Worm (Caenorhabditis elegans): ENCODE measurements around the gene gcy-21.
"Not testable (repeated sequence)": the region's sequence is repeated elsewhere in the genome, so short reads cannot be mapped to it uniquely, and the experiment has no call there.

The gcy-21 gene

ce11 chrII:2631169-2631568 is 28.3 kb upstream of the gcy-21 start, which contains the start of gene D2062.1:
Gene D2062.1, plus strand, starts transcription at chrII:2631469.
- TF ChIP-seq zip-8 (tag; optimal IDR thresholded peaks at IDR 0.05) = no peak
- TF ChIP-seq sem-2 (GFP tag; optimal IDR thresholded peaks at IDR 0.05) = no peak
- no peak for TF ChIP-seq flh-1 (GFP tag; optimal IDR thresholded peaks at IDR 0.05)
- TF ChIP-seq ztf-11 (tag; optimal IDR thresholded peaks at IDR 0.05) = no peak
- TF ChIP-seq pha-4 (tag; optimal IDR thresholded peaks at IDR 0.05) = no peak
- no peak for TF ChIP-seq nhr-76 (tag; optimal IDR thresholded peaks at IDR 0.05)
- no peak for TF ChIP-seq ceh-43 (GFP tag; optimal IDR thresholded peaks at IDR 0.05)
- no peak for TF ChIP-seq bed-3 (GFP tag; optimal IDR thresholded peaks at IDR 0.05)

ce11 chrII:2637359-2637758 is 22.1 kb upstream of the gcy-21 start, which contains the start of gene F22E5.21:
Gene F22E5.21, minus strand, starts transcription at chrII:2637459.
- TF ChIP-seq sem-2 (GFP tag; optimal IDR thresholded peaks at IDR 0.05) (no peak), M03D4.4 (tag; optimal IDR thresholded peaks at IDR 0.05) (no peak), snpc-4 (tag; optimal IDR thresholded peaks at IDR 0.05) (no peak), unc-62 (GFP tag; optimal IDR thresholded peaks at IDR 0.05) (no peak), bed-3 (GFP tag; optimal IDR thresholded peaks at IDR 0.05) (no peak), ztf-11 (tag; optimal IDR thresholded peaks at IDR 0.05) (no peak)

ce11 chrII:2638062-2638461 is 21.4 kb upstream of the gcy-21 start, which contains the start of gene F22E5.9:
Gene F22E5.9, plus strand, starts transcription at chrII:2638388.
- TF ChIP-seq drap-1 (GFP tag; optimal IDR thresholded peaks at IDR 0.05) = no peak
- TF ChIP-seq nhr-76 (tag; optimal IDR thresholded peaks at IDR 0.05) = no peak
- no peak for TF ChIP-seq nhr-237 (tag; optimal IDR thresholded peaks at IDR 0.05)
- TF ChIP-seq blmp-1 (tag; optimal IDR thresholded peaks at IDR 0.05) = no peak
- TF ChIP-seq nhr-2 (tag; optimal IDR thresholded peaks at IDR 0.05) = no peak
- TF ChIP-seq ces-1 (GFP tag; optimal IDR thresholded peaks at IDR 0.05) = no peak
- TF ChIP-seq flh-1 (GFP tag; optimal IDR thresholded peaks at IDR 0.05) = no peak
- TF ChIP-seq zip-8 (tag; optimal IDR thresholded peaks at IDR 0.05) = no peak
- TF ChIP-seq nhr-12 (tag; optimal IDR thresholded peaks at IDR 0.05) = no peak
- TF ChIP-seq lin-32 (GFP tag; optimal IDR thresholded peaks at IDR 0.05) = no peak
- no peak for TF ChIP-seq bed-3 (GFP tag; optimal IDR thresholded peaks at IDR 0.05)
- TF ChIP-seq mls-2 (tag; optimal IDR thresholded peaks at IDR 0.05) = no peak
- TF ChIP-seq unc-62 (GFP tag; optimal IDR thresholded peaks at IDR 0.05) = no peak
- TF ChIP-seq lsy-2 (tag; optimal IDR thresholded peaks at IDR 0.05) = no peak
- no peak for TF ChIP-seq M03D4.4 (tag; optimal IDR thresholded peaks at IDR 0.05)

- TF ChIP-seq nhr-76, lin-13, ceh-39 (tag; optimal IDR thresholded peaks at IDR 0.05): not testable (repeated sequence)
Measured at ce11 chrII:2639401-2640088, 19.9 kb upstream of the gcy-21 start, which contains the start of gene F22E5.8. Gene F22E5.8, plus strand, starts transcription at chrII:2640038.

ce11 chrII:2640982-2641381 is 18.5 kb upstream of the gcy-21 start, which contains the start of gene F22E5.23:
Gene F22E5.23, plus strand, starts transcription at chrII:2641282.
- TF ChIP-seq unc-120 (tag; optimal IDR thresholded peaks at IDR 0.05; ENCODE audit: poor library complexity, severe bottlenecking) = no peak
- TF ChIP-seq ceh-39 (tag; optimal IDR thresholded peaks at IDR 0.05) = no peak
- no peak for TF ChIP-seq unc-39 (tag; optimal IDR thresholded peaks at IDR 0.05)
- TF ChIP-seq ceh-83 (GFP tag; optimal IDR thresholded peaks at IDR 0.05) = no peak
- TF ChIP-seq zip-8 (tag; optimal IDR thresholded peaks at IDR 0.05) = no peak
- no peak for TF ChIP-seq hlh-1 (tag; optimal IDR thresholded peaks at IDR 0.05)
- no peak for TF ChIP-seq blmp-1 (tag; optimal IDR thresholded peaks at IDR 0.05)
- no peak for TF ChIP-seq sptf-1 (tag; optimal IDR thresholded peaks at IDR 0.05)
- TF ChIP-seq lsy-2 (tag; optimal IDR thresholded peaks at IDR 0.05) = no peak
- no peak for TF ChIP-seq M03D4.4 (tag; optimal IDR thresholded peaks at IDR 0.05)

- TF ChIP-seq unc-62 (GFP tag; optimal IDR thresholded peaks at IDR 0.05) (no peak), cnd-1 (tag; optimal IDR thresholded peaks at IDR 0.05) (no peak), nhr-76 (tag; optimal IDR thresholded peaks at IDR 0.05) (no peak), unc-39 (tag; optimal IDR thresholded peaks at IDR 0.05) (no peak), M03D4.4 (tag; optimal IDR thresholded peaks at IDR 0.05) (no peak), nhr-12 (tag; optimal IDR thresholded peaks at IDR 0.05) (no peak), pha-4 (tag; optimal IDR thresholded peaks at IDR 0.05) (no peak), lin-32 (GFP tag; optimal IDR thresholded peaks at IDR 0.05) (no peak), drap-1 (GFP tag; optimal IDR thresholded peaks at IDR 0.05) (no peak), snpc-4 (tag; optimal IDR thresholded peaks at IDR 0.05) (no peak), tbx-8 (GFP tag; optimal IDR thresholded peaks at IDR 0.05) (no peak), hlh-1 (tag; optimal IDR thresholded peaks at IDR 0.05) (no peak), ztf-11 (tag; optimal IDR thresholded peaks at IDR 0.05) (no peak), nhr-237 (tag; optimal IDR thresholded peaks at IDR 0.05) (no peak), lin-13 (tag; optimal IDR thresholded peaks at IDR 0.05) (no peak), ces-1 (GFP tag; optimal IDR thresholded peaks at IDR 0.05) (no peak), mab-5 (tag; optimal IDR thresholded peaks at IDR 0.05) (no peak), nhr-2 (tag; optimal IDR thresholded peaks at IDR 0.05) (no peak)
Measured at ce11 chrII:2641777-2642176, 17.7 kb upstream of the gcy-21 start, which contains the start of gene F22E5.7. Gene F22E5.7, plus strand, starts transcription at chrII:2642077.

Data from whole organism, mixed stage, embryonic.